Fruit fly (Drosophila melanogaster) whole organism, prepupa: Measurements from ENCODE around the gene meso18E.

Experiments used
- CG4318 ChIP-seq: fragments of 200-800 bp; sonication (Bioruptor generic); optimal IDR thresholded peaks from 3 replicates; lab custom pipeline; 2017; ENCODE audit warnings: missing biosample characterization, mild to moderate bottlenecking, missing genetic modification characterization
- CG6276 ChIP-seq: fragments of 200-800 bp; sonication (Bioruptor generic); optimal IDR thresholded peaks from 2 replicates; lab custom pipeline; 2017; ENCODE audit warnings: missing biosample characterization, mild to moderate bottlenecking, missing genetic modification characterization
- CG6808 ChIP-seq: fragments of 200-800 bp; sonication (Bioruptor generic); optimal IDR thresholded peaks from 3 replicates; lab custom pipeline; 2017; ENCODE audit warnings: missing biosample characterization, missing genetic modification characterization, mild to moderate bottlenecking, moderate library complexity, missing genetic modification reagents
- Eip78C ChIP-seq: fragments of 200-800 bp; sonication (Bioruptor generic); peaks from one replicate; lab custom pipeline; 2016; ENCODE audit warnings: missing biosample characterization, missing genetic modification characterization
- Gug ChIP-seq: fragments of 200-800 bp; sonication (Bioruptor generic); IDR thresholded peaks from 2 replicates; pipeline ENCODE4 v1.3.6; 2022; ENCODE audit warnings: missing biosample characterization, missing genetic modification characterization
- Met ChIP-seq: fragments of 200-800 bp; sonication (Bioruptor generic); optimal IDR thresholded peaks from 3 replicates; lab custom pipeline; 2016; ENCODE audit warnings: missing biosample characterization, missing genetic modification characterization
- Sox102F ChIP-seq: fragments of 200-800 bp; sonication (Bioruptor generic); optimal IDR thresholded peaks from 2 replicates; lab custom pipeline; 2016; ENCODE audit warnings: missing biosample characterization, mild to moderate bottlenecking, missing genetic modification characterization
- fd59A ChIP-seq: fragments of 200-800 bp; sonication (Bioruptor generic); optimal IDR thresholded peaks from 2 replicates; lab custom pipeline; 2017; ENCODE audit warnings: missing biosample characterization, mild to moderate bottlenecking, missing genetic modification characterization, missing genetic modification reagents

- no peak for TF ChIP-seq Gug (GFP tag; lab: Robert Waterston, UW)
- no peak for TF ChIP-seq CG4318
- TF ChIP-seq fd59A: no peak
- TF ChIP-seq Met (GFP tag; lab: Kevin White, UChicago): no peak
- no peak for TF ChIP-seq Sox102F
- no peak for TF ChIP-seq CG6276 (GFP tag; lab: Kevin White, UChicago)
- no peak for TF ChIP-seq CG6808
- TF ChIP-seq Eip78C: peak; percentile 40
Measured at dm6 chrX:19712898-19713627, at the start of gene meso18E.
